Worm (Caenorhabditis elegans) whole organism, early embryonic: ENCODE data around the gene gcn-2.
"Not testable (repeated sequence)": the region's sequence is repeated elsewhere in the genome, so short reads cannot be mapped to it uniquely, and the experiment has no call there.

Experiments used
- B0310.2 ChIP-seq: sonication (generic microtip); optimal IDR thresholded peaks from 2 replicates; lab custom pipeline; 2016; ENCODE audit warnings: mild to moderate bottlenecking, missing genetic modification characterization, missing compliant biosample characterization
- F13C5.2 ChIP-seq: sonication (generic microtip); optimal IDR thresholded peaks from 2 replicates; lab custom pipeline; 2017; ENCODE audit warnings: mild to moderate bottlenecking, missing genetic modification characterization, inconsistent platforms, missing compliant biosample characterization
- aly-1 ChIP-seq: sonication (generic microtip); optimal IDR thresholded peaks from 2 replicates; lab custom pipeline; 2016; ENCODE audit warnings: missing genetic modification characterization, missing compliant biosample characterization
- ama-1 ChIP-seq: fragments of 150-350 bp; optimal IDR thresholded peaks from 2 replicates; lab custom pipeline; 2014
- ceh-13 ChIP-seq: fragments of 200-800 bp; sonication (Bioruptor generic); optimal IDR thresholded peaks from 2 replicates; lab custom pipeline; 2018; ENCODE audit warnings: mild to moderate bottlenecking, missing genetic modification characterization, missing compliant biosample characterization
- ceh-36 ChIP-seq: sonication (generic microtip); optimal IDR thresholded peaks from 2 replicates; lab custom pipeline; 2016; ENCODE audit warnings: missing genetic modification characterization, inconsistent platforms, missing compliant biosample characterization
- ets-7 ChIP-seq: sonication (generic microtip); optimal IDR thresholded peaks from 2 replicates; lab custom pipeline; 2016; ENCODE audit warnings: missing genotype, missing genetic modification characterization, missing compliant biosample characterization
- flt-1 ChIP-seq: fragments of 200-800 bp; sonication (Bioruptor generic); IDR thresholded peaks from 2 replicates; pipeline ENCODE4 v1.3.6; 2022; ENCODE audit warnings: missing genetic modification characterization, missing compliant biosample characterization
- hmbx-1 ChIP-seq: sonication (generic microtip); optimal IDR thresholded peaks from 2 replicates; lab custom pipeline; 2016; ENCODE audit warnings: mild to moderate bottlenecking, missing genetic modification characterization, missing compliant biosample characterization
- hmg-4 ChIP-seq: fragments of 200-800 bp; sonication (Bioruptor generic); optimal IDR thresholded peaks from 2 replicates; lab custom pipeline; 2018; ENCODE audit warnings: mild to moderate bottlenecking, missing genetic modification characterization, missing compliant biosample characterization
- hnd-1 ChIP-seq: sonication (generic microtip); optimal IDR thresholded peaks from 2 replicates; lab custom pipeline; 2016; ENCODE audit warnings: missing genetic modification characterization, missing compliant biosample characterization
- pes-1 ChIP-seq: fragments of 200-800 bp; sonication (Bioruptor generic); IDR thresholded peaks from 2 replicates; pipeline ENCODE4 v1.3.6; 2022; ENCODE audit warnings: missing genetic modification reagents, missing genetic modification characterization, missing compliant biosample characterization
- scrt-1 ChIP-seq: fragments of 200-800 bp; sonication (Bioruptor generic); IDR thresholded peaks from 2 replicates; pipeline ENCODE4 v1.3.6; 2022; ENCODE audit warnings: missing genetic modification characterization, missing compliant biosample characterization
- sea-1 ChIP-seq: fragments of 200-800 bp; sonication (Bioruptor generic); conservative IDR thresholded peaks from 2 replicates; pipeline ENCODE4 v1.3.6; 2022; ENCODE audit warnings: missing genetic modification characterization, missing compliant biosample characterization
- tbx-11 ChIP-seq: fragments of 200-800 bp; sonication (Bioruptor generic); IDR thresholded peaks from 2 replicates; pipeline ENCODE4 v1.3.6; 2022; ENCODE audit warnings: missing genetic modification characterization, missing compliant biosample characterization
- tbx-37 ChIP-seq: fragments of 200-800 bp; sonication (Bioruptor generic); conservative IDR thresholded peaks from 2 replicates; pipeline ENCODE4 v1.3.6; 2022; ENCODE audit warnings: missing genetic modification reagents, missing genetic modification characterization, missing compliant biosample characterization
- tra-4 ChIP-seq: sonication (generic microtip); optimal IDR thresholded peaks from 2 replicates; lab custom pipeline; 2017; ENCODE audit warnings: missing genetic modification characterization, missing compliant biosample characterization

The gcn-2 gene

ce11 chrII:13083752-13084214 is at the start of gene gcn-2, which contains the start of gene Y81G3A.1:
gcn-2 (plus strand) TSS chrII:13084164.
Y81G3A.1 (minus strand) TSS chrII:13083926.
- TF ChIP-seq F13C5.2 (tag; lab: Kevin White, UChicago) (peak; percentile 38), ceh-36 (no peak)

- TF ChIP-seq tra-4 (no peak), aly-1 (tag; lab: Kevin White, UChicago) (no peak), ets-7 (tag; lab: Kevin White, UChicago) (no peak), tbx-11 (GFP tag; lab: Robert Waterston, UW) (no peak), ceh-13 (GFP tag; lab: Kevin White, UChicago) (no peak), hmg-4 (GFP tag; lab: Kevin White, UChicago) (no peak), pes-1 (GFP tag; lab: Robert Waterston, UW) (no peak), ama-1 (lab: Kevin White, UChicago) (no peak), sea-1 (GFP tag; lab: Robert Waterston, UW) (no peak), hnd-1 (tag; lab: Kevin White, UChicago) (no peak), ceh-36 (no peak), hmbx-1 (tag; lab: Kevin White, UChicago) (no peak)
These were observed 47.2 kb upstream of the gcn-2 start, which contains the start of gene F18A11.3 for ce11 chrII:13036717-13037116. F18A11.3 (minus strand) TSS chrII:13036841.

ce11 chrII:13043433-13044054 is 40.4 kb upstream of the gcn-2 start, which contains the start of gene puf-6:
puf-6 (minus strand) TSS chrII:13043445.
- TF ChIP-seq ceh-36; B0310.2; ceh-13 (GFP tag; lab: Kevin White, UChicago): not testable (repeated sequence)

- not testable (repeated sequence) for TF ChIP-seq B0310.2; hnd-1 (tag; lab: Kevin White, UChicago); ama-1 (lab: Kevin White, UChicago)
These were observed 36.9 kb upstream of the gcn-2 start, which contains the start of gene F42G4.7 for ce11 chrII:13047106-13047505. F42G4.7 (minus strand) TSS chrII:13047290.

- not testable (repeated sequence) for TF ChIP-seq hmg-4 (GFP tag; lab: Kevin White, UChicago); sea-1 (GFP tag; lab: Robert Waterston, UW); tbx-37 (GFP tag; lab: Robert Waterston, UW)
These were observed 36.4 kb upstream of the gcn-2 start, which contains the start of gene F42G4.2 for ce11 chrII:13047609-13048008. F42G4.2 (plus strand) TSS chrII:13047909.

ce11 chrII:13050050-13050449 is 33.9 kb upstream of the gcn-2 start:
- TF ChIP-seq pes-1 (GFP tag; lab: Robert Waterston, UW) (no peak), hmbx-1 (tag; lab: Kevin White, UChicago) (no peak), ama-1 (lab: Kevin White, UChicago) (no peak), tbx-11 (GFP tag; lab: Robert Waterston, UW) (no peak), hmg-4 (GFP tag; lab: Kevin White, UChicago) (no peak), tra-4 (no peak), F13C5.2 (tag; lab: Kevin White, UChicago) (no peak), tbx-37 (GFP tag; lab: Robert Waterston, UW) (no peak), ets-7 (tag; lab: Kevin White, UChicago) (no peak), flt-1 (GFP tag; lab: Robert Waterston, UW) (no peak), scrt-1 (GFP tag; lab: Robert Waterston, UW) (no peak), sea-1 (GFP tag; lab: Robert Waterston, UW) (no peak), ceh-13 (GFP tag; lab: Kevin White, UChicago) (no peak), B0310.2 (no peak), hnd-1 (tag; lab: Kevin White, UChicago) (no peak)

ce11 chrII:13053443-13053842 is 30.5 kb upstream of the gcn-2 start:
- TF ChIP-seq aly-1 (tag; lab: Kevin White, UChicago) (no peak), sea-1 (GFP tag; lab: Robert Waterston, UW) (no peak), ceh-13 (GFP tag; lab: Kevin White, UChicago) (no peak), B0310.2 (no peak), flt-1 (GFP tag; lab: Robert Waterston, UW) (no peak), ets-7 (tag; lab: Kevin White, UChicago) (no peak), tbx-11 (GFP tag; lab: Robert Waterston, UW) (no peak), hmg-4 (GFP tag; lab: Kevin White, UChicago) (no peak), hmbx-1 (tag; lab: Kevin White, UChicago) (no peak), F13C5.2 (tag; lab: Kevin White, UChicago) (no peak), tra-4 (no peak), ama-1 (lab: Kevin White, UChicago) (no peak), tbx-37 (GFP tag; lab: Robert Waterston, UW) (no peak)

- TF ChIP-seq ceh-36 (no peak), hmg-4 (GFP tag; lab: Kevin White, UChicago) (no peak), hmbx-1 (tag; lab: Kevin White, UChicago) (no peak), ceh-13 (GFP tag; lab: Kevin White, UChicago) (no peak), aly-1 (tag; lab: Kevin White, UChicago) (no peak), pes-1 (GFP tag; lab: Robert Waterston, UW) (no peak), B0310.2 (no peak), scrt-1 (GFP tag; lab: Robert Waterston, UW) (no peak), F13C5.2 (tag; lab: Kevin White, UChicago) (no peak), flt-1 (GFP tag; lab: Robert Waterston, UW) (no peak), hnd-1 (tag; lab: Kevin White, UChicago) (no peak), tra-4 (no peak), tbx-37 (GFP tag; lab: Robert Waterston, UW) (no peak), sea-1 (GFP tag; lab: Robert Waterston, UW) (no peak), tbx-11 (GFP tag; lab: Robert Waterston, UW) (no peak), ama-1 (lab: Kevin White, UChicago) (no peak), ets-7 (tag; lab: Kevin White, UChicago) (no peak)
These were observed 27.4 kb upstream of the gcn-2 start, which contains the start of gene zyx-1 for ce11 chrII:13056580-13056979. zyx-1 (plus strand) TSS chrII:13056910.
